Worm (Caenorhabditis elegans): ENCODE results near the gene mev-1.

DNA sequence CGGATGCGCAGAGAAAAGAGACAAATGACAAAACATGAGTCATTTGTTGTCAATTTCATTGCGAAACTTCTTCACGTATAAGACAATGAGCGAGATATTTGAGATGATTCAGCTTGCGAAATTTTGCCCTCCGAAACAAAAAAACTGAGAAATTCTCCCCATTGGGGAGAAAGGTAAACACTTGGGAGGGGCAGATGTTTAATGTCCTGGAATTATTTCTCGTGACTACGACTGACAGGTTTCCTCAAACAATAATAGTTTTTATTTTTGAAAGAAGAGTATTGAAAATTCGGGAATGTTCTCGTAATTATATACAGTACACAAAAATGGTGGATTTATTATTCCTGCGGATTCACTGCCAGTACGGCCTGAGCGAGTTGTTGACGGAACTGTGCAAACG, 2.8 kb upstream of the mev-1 start:
- TF ChIP-seq mdl-1 (tag; optimal IDR thresholded peaks at IDR 0.05) (no peak), ama-1 (optimal IDR thresholded peaks at IDR 0.05) (peak; percentile 42), Y105C5A.15 (GFP tag; IDR thresholded peaks at IDR 0.05) (no peak), aha-1 (tag) (peak; percentile 31), gei-8 (GFP tag; optimal IDR thresholded peaks at IDR 0.05) (no peak), ces-1 (GFP tag; optimal IDR thresholded peaks at IDR 0.05) (no peak), lin-29 (GFP tag; IDR thresholded peaks at IDR 0.05) (no peak), lin-15B (tag; optimal IDR thresholded peaks at IDR 0.05) (no peak), hlh-30 (tag; optimal IDR thresholded peaks at IDR 0.05; ENCODE audit: insufficient read depth) (no peak), nhr-11 (tag; optimal IDR thresholded peaks at IDR 0.05) (no peak)

All from whole organism, L4 larva.